Worm (Caenorhabditis elegans) whole organism, L2 larva: ENCODE measurements around the gene nduv-2.

Source experiments
- blmp-1 ChIP-seq: sonication (generic microtip); optimal IDR thresholded peaks from 2 replicates; lab custom pipeline; 2017; ENCODE audit warnings: missing genetic modification characterization, mild to moderate bottlenecking, missing compliant biosample characterization, antibody characterized with exemption, moderate library complexity; ENCODE audit not compliant: insufficient read depth
- lsy-2 ChIP-seq, 2 experiments: fragments of 150-350 bp in 1 of 2; sonication (generic microtip) in 1 of 2; optimal IDR thresholded peaks; 2 replicates each; lab custom pipeline; 2014 to 2017; ENCODE audit warnings: missing biosample characterization in 2 of 2, missing genetic modification characterization in 2 of 2
- nhr-11 ChIP-seq: fragments of 150-350 bp; optimal IDR thresholded peaks from 2 replicates; lab custom pipeline; 2014; ENCODE audit warnings: missing biosample characterization, missing genetic modification characterization
- nhr-12 ChIP-seq: fragments of 150-350 bp; optimal IDR thresholded peaks from 2 replicates; lab custom pipeline; 2014; ENCODE audit warnings: missing biosample characterization, missing genetic modification characterization
- nhr-23 ChIP-seq: fragments of 150-350 bp; optimal IDR thresholded peaks from 2 replicates; lab custom pipeline; 2014; ENCODE audit warnings: missing biosample characterization, missing genetic modification reagents, missing genetic modification characterization
- nhr-6 ChIP-seq: fragments of 150-350 bp; optimal IDR thresholded peaks from 2 replicates; lab custom pipeline; 2014; ENCODE audit warnings: missing biosample characterization, missing genetic modification characterization
- nhr-77 ChIP-seq: fragments of 150-350 bp; optimal IDR thresholded peaks from 2 replicates; lab custom pipeline; 2014; ENCODE audit warnings: missing biosample characterization, missing genetic modification characterization
- snpc-4 ChIP-seq: fragments of 150-350 bp; optimal IDR thresholded peaks from 2 replicates; lab custom pipeline; 2014; ENCODE audit warnings: missing biosample characterization, missing genetic modification characterization
- unc-39 ChIP-seq: fragments of 150-350 bp; optimal IDR thresholded peaks from 2 replicates; lab custom pipeline; 2014; ENCODE audit warnings: missing biosample characterization, missing genetic modification characterization
- unc-62 ChIP-seq: fragments of 150-350 bp; optimal IDR thresholded peaks from 2 replicates; lab custom pipeline; 2014; ENCODE audit warnings: missing biosample characterization, missing genetic modification reagents, missing genetic modification characterization
- ztf-4 ChIP-seq: fragments of 150-350 bp; optimal IDR thresholded peaks from 2 replicates; lab custom pipeline; 2014; ENCODE audit warnings: missing biosample characterization, missing genetic modification characterization

DNA sequence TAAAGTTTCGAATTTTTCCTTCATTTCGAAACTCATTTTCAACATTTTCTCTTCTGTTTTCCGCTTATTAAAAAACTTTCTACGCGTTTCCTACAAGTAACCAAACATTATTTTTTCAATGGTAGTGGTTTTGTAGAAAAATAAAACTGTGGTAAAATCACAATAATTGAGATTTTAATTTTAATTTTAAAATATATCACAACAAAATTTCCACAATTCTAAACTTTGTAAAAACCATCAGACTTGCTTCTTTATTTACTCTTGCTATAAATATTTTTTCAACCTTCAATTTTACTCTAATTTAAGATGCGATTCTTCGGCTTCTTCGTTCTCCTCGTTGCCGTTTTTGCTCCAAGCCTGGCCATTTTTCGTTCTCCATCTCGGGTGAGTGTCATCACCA lies 37.5 kb downstream of the nduv-2 start, which contains the start of gene F53F4.17:
- no peak for TF ChIP-seq unc-39 (tag; lab: Kevin White, UChicago)
- no peak for TF ChIP-seq nhr-12 (tag; lab: Kevin White, UChicago)
- TF ChIP-seq lsy-2 (tag; optimal IDR thresholded peaks at IDR 0.05; lab: Kevin White, UChicago) = no peak
- TF ChIP-seq unc-62 = no peak
- no peak for TF ChIP-seq nhr-11 (tag; lab: Kevin White, UChicago)
- no peak for TF ChIP-seq nhr-23 (tag; lab: Kevin White, UChicago)
- no peak for TF ChIP-seq nhr-6
- no peak for TF ChIP-seq snpc-4 (tag; lab: Kevin White, UChicago)
- no peak for TF ChIP-seq ztf-4 (tag; lab: Kevin White, UChicago)
- TF ChIP-seq nhr-77 (tag; lab: Kevin White, UChicago) = no peak
- TF ChIP-seq blmp-1 (tag; lab: Kevin White, UChicago) = no peak
